Worm (Caenorhabditis elegans) whole organism, late embryonic: ENCODE measurements around the gene ckk-1.

Experiments used
- C38D4.7 ChIP-seq: fragments of 200-800 bp; sonication (Bioruptor generic); optimal IDR thresholded peaks from 2 replicates; lab custom pipeline; 2018; ENCODE audit warnings: mild to moderate bottlenecking, missing genetic modification characterization, moderate library complexity, missing compliant biosample characterization
- F13H6.1 ChIP-seq: sonication (generic microtip); optimal IDR thresholded peaks from 2 replicates; lab custom pipeline; 2016; ENCODE audit warnings: missing genetic modification characterization, missing compliant biosample characterization
- K02D7.2 ChIP-seq: sonication (generic microtip); optimal IDR thresholded peaks from 2 replicates; lab custom pipeline; 2017; ENCODE audit warnings: mild to moderate bottlenecking, missing genetic modification characterization, missing compliant biosample characterization
- K09A11.1 ChIP-seq: sonication (generic microtip); optimal IDR thresholded peaks from 2 replicates; lab custom pipeline; 2017; ENCODE audit warnings: antibody characterized with exemption, mild to moderate bottlenecking, missing genetic modification characterization, missing compliant biosample characterization; ENCODE audit not compliant: insufficient read depth
- T23F11.4 ChIP-seq: fragments of 200-800 bp; sonication (Bioruptor generic); optimal IDR thresholded peaks from 2 replicates; lab custom pipeline; 2018; ENCODE audit warnings: mild to moderate bottlenecking, missing genetic modification characterization, missing compliant biosample characterization
- ahr-1 ChIP-seq: sonication (generic microtip); optimal IDR thresholded peaks from 2 replicates; lab custom pipeline; 2016; ENCODE audit warnings: missing genetic modification characterization, missing compliant biosample characterization
- ceh-14 ChIP-seq: sonication (generic microtip); optimal IDR thresholded peaks from 2 replicates; lab custom pipeline; 2016; ENCODE audit warnings: missing genotype, missing genetic modification characterization, missing compliant biosample characterization
- ceh-18 ChIP-seq: sonication (generic microtip); optimal IDR thresholded peaks from 2 replicates; lab custom pipeline; 2016; ENCODE audit warnings: missing genetic modification characterization, missing compliant biosample characterization
- ceh-19 ChIP-seq: fragments of 200-800 bp; sonication (Bioruptor generic); optimal IDR thresholded peaks from 2 replicates; lab custom pipeline; 2018; ENCODE audit warnings: mild to moderate bottlenecking, missing genetic modification characterization, missing compliant biosample characterization
- ceh-2 ChIP-seq: sonication (generic microtip); optimal IDR thresholded peaks from 2 replicates; lab custom pipeline; 2016; ENCODE audit warnings: missing genotype, missing genetic modification characterization, missing compliant biosample characterization
- ceh-22 ChIP-seq: sonication (generic microtip); optimal IDR thresholded peaks from 2 replicates; lab custom pipeline; 2017; ENCODE audit warnings: missing biosample characterization, missing genetic modification characterization
- ceh-31 ChIP-seq: sonication (generic microtip); optimal IDR thresholded peaks from 2 replicates; lab custom pipeline; 2016; ENCODE audit warnings: missing genetic modification characterization, missing compliant biosample characterization
- ceh-34 ChIP-seq: sonication (generic microtip); optimal IDR thresholded peaks from 2 replicates; lab custom pipeline; 2016; ENCODE audit warnings: mild to moderate bottlenecking, missing genetic modification characterization, missing compliant biosample characterization
- ceh-45 ChIP-seq: fragments of 200-800 bp; sonication (Bioruptor generic); IDR thresholded peaks from 2 replicates; pipeline ENCODE4 v1.3.6; 2022; ENCODE audit warnings: missing genetic modification reagents, missing genetic modification characterization, missing compliant biosample characterization
- ceh-48 ChIP-seq: sonication (generic microtip); optimal IDR thresholded peaks from 2 replicates; lab custom pipeline; 2016; ENCODE audit warnings: missing genetic modification characterization, inconsistent platforms, missing compliant biosample characterization
- ceh-9 ChIP-seq: sonication (generic microtip); optimal IDR thresholded peaks from 2 replicates; lab custom pipeline; 2016; ENCODE audit warnings: mild to moderate bottlenecking, missing genetic modification characterization, inconsistent platforms, missing compliant biosample characterization
- dmd-4 ChIP-seq: sonication (generic microtip); optimal IDR thresholded peaks from 2 replicates; lab custom pipeline; 2016; ENCODE audit warnings: borderline replicate concordance, missing genetic modification characterization, missing compliant biosample characterization
- dve-1 ChIP-seq: sonication (generic microtip); optimal IDR thresholded peaks from 2 replicates; lab custom pipeline; 2017; ENCODE audit warnings: antibody characterized with exemption, mild to moderate bottlenecking, missing genetic modification characterization, missing compliant biosample characterization
- elt-2 ChIP-seq: sonication (generic microtip); optimal IDR thresholded peaks from 2 replicates; lab custom pipeline; 2016; ENCODE audit warnings: missing genetic modification reagents, missing genetic modification characterization, missing compliant biosample characterization
- elt-4 ChIP-seq: sonication (generic microtip); optimal IDR thresholded peaks from 2 replicates; lab custom pipeline; 2016; ENCODE audit warnings: missing genetic modification characterization, missing compliant biosample characterization
- ets-4 ChIP-seq: sonication (generic microtip); optimal IDR thresholded peaks from 2 replicates; lab custom pipeline; 2016; ENCODE audit warnings: missing genetic modification characterization, missing compliant biosample characterization
- fax-1 ChIP-seq: sonication (generic microtip); optimal IDR thresholded peaks from 2 replicates; lab custom pipeline; 2016; ENCODE audit warnings: missing genotype, missing genetic modification characterization, missing compliant biosample characterization
- fkh-6 ChIP-seq: sonication (generic microtip); optimal IDR thresholded peaks from 2 replicates; lab custom pipeline; 2016; ENCODE audit warnings: missing genetic modification characterization, missing compliant biosample characterization
- hlh-15 ChIP-seq: sonication (generic microtip); optimal IDR thresholded peaks from 2 replicates; lab custom pipeline; 2016; ENCODE audit warnings: missing genetic modification characterization, missing compliant biosample characterization
- hlh-30 ChIP-seq: sonication (generic microtip); optimal IDR thresholded peaks from 2 replicates; lab custom pipeline; 2017; ENCODE audit warnings: antibody characterized with exemption, missing genetic modification characterization, missing compliant biosample characterization; ENCODE audit not compliant: insufficient read depth
- hlh-8 ChIP-seq: sonication (generic microtip); optimal IDR thresholded peaks from 2 replicates; lab custom pipeline; 2016; ENCODE audit warnings: missing genotype, missing genetic modification characterization, missing compliant biosample characterization
- lim-6 ChIP-seq: sonication (generic microtip); optimal IDR thresholded peaks from 2 replicates; lab custom pipeline; 2016; ENCODE audit warnings: missing genetic modification characterization, missing compliant biosample characterization
- mec-3 ChIP-seq: sonication (generic microtip); optimal IDR thresholded peaks from 2 replicates; lab custom pipeline; 2016; ENCODE audit warnings: borderline replicate concordance, missing genetic modification characterization, missing compliant biosample characterization
- nfya-1 ChIP-seq: sonication (generic microtip); optimal IDR thresholded peaks from 2 replicates; lab custom pipeline; 2017; ENCODE audit warnings: missing genetic modification characterization, mild to moderate bottlenecking, missing compliant biosample characterization, antibody characterized with exemption, moderate library complexity
- odd-2 ChIP-seq: sonication (generic microtip); optimal IDR thresholded peaks from 2 replicates; lab custom pipeline; 2017; ENCODE audit warnings: antibody characterized with exemption, mild to moderate bottlenecking, missing genetic modification characterization, missing compliant biosample characterization
- pag-3 ChIP-seq: sonication (generic microtip); optimal IDR thresholded peaks from 2 replicates; lab custom pipeline; 2016; ENCODE audit warnings: missing compliant biosample characterization, missing genetic modification characterization, borderline replicate concordance
- pat-9 ChIP-seq: fragments of 200-800 bp; sonication (Bioruptor generic); optimal IDR thresholded peaks from 2 replicates; lab custom pipeline; 2018; ENCODE audit warnings: mild to moderate bottlenecking, missing genetic modification characterization, moderate library complexity, missing compliant biosample characterization
- pha-4 ChIP-seq: fragments of 150-350 bp; optimal IDR thresholded peaks from 2 replicates; lab custom pipeline; 2018; ENCODE audit warnings: missing biosample characterization, missing genetic modification reagents, missing genetic modification characterization
- pqm-1 ChIP-seq: sonication (generic microtip); optimal IDR thresholded peaks from 2 replicates; lab custom pipeline; 2016; ENCODE audit warnings: missing genetic modification characterization, missing compliant biosample characterization
- pros-1 ChIP-seq: fragments of 150-350 bp; optimal IDR thresholded peaks from 2 replicates; lab custom pipeline; 2014; ENCODE audit warnings: missing biosample characterization, missing genetic modification reagents, missing genetic modification characterization
- ref-2 ChIP-seq: sonication (generic microtip); optimal IDR thresholded peaks from 2 replicates; lab custom pipeline; 2016; ENCODE audit warnings: missing genetic modification characterization, missing compliant biosample characterization
- rnt-1 ChIP-seq: sonication (generic microtip); optimal IDR thresholded peaks from 2 replicates; lab custom pipeline; 2016; ENCODE audit warnings: missing genetic modification characterization, missing compliant biosample characterization
- sox-2 ChIP-seq: fragments of 200-800 bp; sonication (Bioruptor generic); IDR thresholded peaks from 2 replicates; pipeline ENCODE4 v1.3.6; 2022; ENCODE audit warnings: missing genetic modification reagents, missing genetic modification characterization, missing compliant biosample characterization
- sox-4 ChIP-seq: sonication (generic microtip); optimal IDR thresholded peaks from 2 replicates; lab custom pipeline; 2017; ENCODE audit warnings: mild to moderate bottlenecking, missing genetic modification characterization, inconsistent platforms, missing compliant biosample characterization
- syd-9 ChIP-seq: sonication (generic microtip); optimal IDR thresholded peaks from 2 replicates; lab custom pipeline; 2016; ENCODE audit warnings: mild to moderate bottlenecking, missing genetic modification characterization, moderate library complexity, missing compliant biosample characterization
- tbx-2 ChIP-seq: sonication (generic microtip); optimal IDR thresholded peaks from 2 replicates; lab custom pipeline; 2016; ENCODE audit warnings: missing genetic modification characterization, missing compliant biosample characterization
- tbx-7 ChIP-seq: sonication (generic microtip); optimal IDR thresholded peaks from 2 replicates; lab custom pipeline; 2016; ENCODE audit warnings: missing genotype, missing genetic modification characterization, missing compliant biosample characterization
- unc-3 ChIP-seq, 2 experiments: fragments of 200-800 bp in 1 of 2; sonication (Bioruptor generic) in 1 of 2; sonication (generic microtip) in 1 of 2; conservative IDR thresholded peaks in 1 of 2; optimal IDR thresholded peaks in 1 of 2; 2 replicates each; pipeline versions ENCODE4 v1.3.6 to Lab custom; 2016 to 2022; ENCODE audit warnings: missing compliant biosample characterization in 2 of 2, missing genetic modification characterization in 2 of 2, missing genetic modification reagents in 1 of 2
- unc-42 ChIP-seq: sonication (generic microtip); optimal IDR thresholded peaks from 2 replicates; lab custom pipeline; 2016; ENCODE audit warnings: missing genotype, missing genetic modification characterization, missing compliant biosample characterization
- unc-55 ChIP-seq: sonication (generic microtip); optimal IDR thresholded peaks from 2 replicates; lab custom pipeline; 2017; ENCODE audit warnings: missing biosample characterization, missing genetic modification reagents, missing genetic modification characterization
- unc-86 ChIP-seq: sonication (generic microtip); optimal IDR thresholded peaks from 2 replicates; lab custom pipeline; 2016; ENCODE audit warnings: missing genetic modification characterization, missing compliant biosample characterization
- ztf-16 ChIP-seq: sonication (generic microtip); optimal IDR thresholded peaks from 2 replicates; lab custom pipeline; 2017; ENCODE audit warnings: missing genetic modification characterization, missing compliant biosample characterization

Gene ckk-1

ce11 chrIII:5621236-5621635 lies 14.0 kb upstream of the ckk-1 start:
- TF ChIP-seq elt-4 (tag; lab: Kevin White, UChicago) (no peak), hlh-8 (tag; lab: Kevin White, UChicago) (no peak), unc-3 (GFP tag; conservative IDR thresholded peaks at IDR 0.05; lab: Robert Waterston, UW) (no peak), unc-3 (tag; optimal IDR thresholded peaks at IDR 0.05; lab: Kevin White, UChicago) (no peak), pha-4 (tag; lab: Kevin White, UChicago) (no peak), unc-42 (tag; lab: Kevin White, UChicago) (peak; percentile 42), ets-4 (peak; percentile 60), ceh-14 (tag; lab: Kevin White, UChicago) (peak; percentile 33), pag-3 (tag; lab: Kevin White, UChicago) (no peak), tbx-7 (tag; lab: Kevin White, UChicago) (no peak), hlh-15 (tag; lab: Kevin White, UChicago) (no peak), unc-86 (no peak), unc-55 (GFP tag; lab: Kevin White, UChicago) (peak; percentile 85), pros-1 (tag; lab: Kevin White, UChicago) (no peak), ceh-19 (GFP tag; lab: Kevin White, UChicago) (peak; percentile 40), K09A11.1 (tag; lab: Kevin White, UChicago) (no peak), tbx-2 (tag; lab: Kevin White, UChicago) (peak; percentile 44), rnt-1 (tag; lab: Kevin White, UChicago) (no peak), fkh-6 (tag; lab: Kevin White, UChicago) (no peak), ceh-45 (GFP tag; lab: Robert Waterston, UW) (no peak), ceh-34 (tag; lab: Kevin White, UChicago) (peak; percentile 34), ceh-31 (tag; lab: Kevin White, UChicago) (peak; percentile 77), hlh-30 (peak; percentile 23), pqm-1 (tag; lab: Kevin White, UChicago) (no peak), dve-1 (tag; lab: Kevin White, UChicago) (peak; percentile 28), nfya-1 (tag; lab: Kevin White, UChicago) (peak; percentile 76), T23F11.4 (GFP tag; lab: Kevin White, UChicago) (no peak), ztf-16 (tag; lab: Kevin White, UChicago) (no peak), sox-2 (GFP tag; lab: Robert Waterston, UW) (no peak), sox-4 (peak; percentile 11), pat-9 (tag; lab: Kevin White, UChicago) (no peak), ceh-48 (no peak), odd-2 (tag; lab: Kevin White, UChicago) (no peak), ceh-22 (tag; lab: Kevin White, UChicago) (no peak), ceh-18 (tag; lab: Kevin White, UChicago) (peak; percentile 8), ref-2 (tag; lab: Kevin White, UChicago) (peak; percentile 33), fax-1 (tag; lab: Kevin White, UChicago) (no peak), ceh-2 (tag; lab: Kevin White, UChicago) (peak; percentile 17), elt-2 (peak; percentile 63), F13H6.1 (peak; percentile 23)
- TF ChIP-seq, all 69 proteins: peak for 17

- TF ChIP-seq mec-3 (tag; lab: Kevin White, UChicago): no peak
- TF ChIP-seq ceh-19 (GFP tag; lab: Kevin White, UChicago): no peak
- TF ChIP-seq ceh-9 (tag; lab: Kevin White, UChicago): no peak
- no peak for TF ChIP-seq K09A11.1 (tag; lab: Kevin White, UChicago)
- no peak for TF ChIP-seq syd-9
- no peak for TF ChIP-seq ahr-1 (tag; lab: Kevin White, UChicago)
- TF ChIP-seq pha-4 (tag; lab: Kevin White, UChicago): no peak
- no peak for TF ChIP-seq unc-3 (GFP tag; conservative IDR thresholded peaks at IDR 0.05; lab: Robert Waterston, UW)
- TF ChIP-seq unc-3 (tag; optimal IDR thresholded peaks at IDR 0.05; lab: Kevin White, UChicago): no peak
- no peak for TF ChIP-seq odd-2 (tag; lab: Kevin White, UChicago)
- no peak for TF ChIP-seq ceh-14 (tag; lab: Kevin White, UChicago)
- TF ChIP-seq lim-6 (tag; lab: Kevin White, UChicago): no peak
- TF ChIP-seq K02D7.2: no peak
- no peak for TF ChIP-seq C38D4.7 (GFP tag; lab: Kevin White, UChicago)
- no peak for TF ChIP-seq unc-55 (GFP tag; lab: Kevin White, UChicago)
- TF ChIP-seq tbx-2 (tag; lab: Kevin White, UChicago): no peak
- no peak for TF ChIP-seq hlh-30
- no peak for TF ChIP-seq elt-2
- no peak for TF ChIP-seq dmd-4 (tag; lab: Kevin White, UChicago)
- no peak for TF ChIP-seq F13H6.1
- TF ChIP-seq rnt-1 (tag; lab: Kevin White, UChicago): no peak
Observed at ce11 chrIII:5622232-5623009, 12.9 kb upstream of the ckk-1 start.
